Worm (Caenorhabditis elegans): ENCODE measurements around the gene cra-1.

cra-1 gene

ce11 chrIII:6887574-6887973, 18.3 kb upstream of the cra-1 start (continued):
- TF ChIP-seq let-526 (GFP tag; IDR thresholded peaks at IDR 0.05): peak; percentile 71; the same call in 1 of the 2 replicates
- TF ChIP-seq F39B2.1 (GFP tag; IDR thresholded peaks at IDR 0.05): no peak
- TF ChIP-seq madf-6 (GFP tag; IDR thresholded peaks at IDR 0.05): no peak
- peak; percentile 46 for TF ChIP-seq tlf-1 (GFP tag; optimal IDR thresholded peaks at IDR 0.05)
- no peak for TF ChIP-seq T07F8.4 (tag; optimal IDR thresholded peaks at IDR 0.05)
- peak; percentile 73 for TF ChIP-seq ztf-28 (GFP tag; IDR thresholded peaks at IDR 0.05)
- 0 out of 2 replicates have a peak, but pooled peaks have one; percentile 62 for TF ChIP-seq ceh-40 (GFP tag; IDR thresholded peaks at IDR 0.05)
- 0 out of 2 replicates have a peak, but pooled peaks have one; percentile 40 for TF ChIP-seq nhr-120 (GFP tag; IDR thresholded peaks at IDR 0.05)
- no peak for TF ChIP-seq egl-18 (GFP tag; IDR thresholded peaks at IDR 0.05)
- TF ChIP-seq sea-2 (GFP tag; IDR thresholded peaks at IDR 0.05): no peak
- no peak for TF ChIP-seq B0336.3 (GFP tag; IDR thresholded peaks at IDR 0.05)
- no peak; the same call in 1 of the 2 replicates for TF ChIP-seq dox-1 (GFP tag; IDR thresholded peaks at IDR 0.05)
- TF ChIP-seq madf-3 (GFP tag; IDR thresholded peaks at IDR 0.05): peak; percentile 77; the same call in 1 of the 2 replicates
- no peak for TF ChIP-seq dpff-1 (tag; optimal IDR thresholded peaks at IDR 0.05)
- TF ChIP-seq F10E7.11 (tag; optimal IDR thresholded peaks at IDR 0.05): no peak
- peak; percentile 57 for TF ChIP-seq madf-10 (tag; optimal IDR thresholded peaks at IDR 0.05)
- TF ChIP-seq K12H6.12 (tag; optimal IDR thresholded peaks at IDR 0.05): peak; percentile 53
- TF ChIP-seq ztf-3 (GFP tag; optimal IDR thresholded peaks at IDR 0.05): no peak
- TF ChIP-seq ztf-25 (GFP tag; IDR thresholded peaks at IDR 0.05): peak; percentile 93
- no peak for TF ChIP-seq cebp-2 (GFP tag; IDR thresholded peaks at IDR 0.05)
- no peak for TF ChIP-seq zfh-2 (GFP tag; conservative IDR thresholded peaks at IDR 0.05)
- TF ChIP-seq egrh-3 (GFP tag; IDR thresholded peaks at IDR 0.05): peak; percentile 32; the same call in 1 of the 2 replicates
- 0 out of 2 replicates have a peak, but pooled peaks have one; percentile 38 for TF ChIP-seq Y67H2A.10 (GFP tag; conservative IDR thresholded peaks at IDR 0.05)
- TF ChIP-seq snpc-4 (GFP tag; optimal IDR thresholded peaks at IDR 0.05): peak; percentile 61
- peak in 1 of 4 experiments; percentile 54 for TF ChIP-seq snpc-4 (tag; optimal IDR thresholded peaks at IDR 0.05)
- TF ChIP-seq mxl-1 (tag; optimal IDR thresholded peaks at IDR 0.05): peak; percentile 77
- TF ChIP-seq ztf-6 (GFP tag; IDR thresholded peaks at IDR 0.05): no peak
- peak; percentile 36 to 83 for TF ChIP-seq rec-8 (tag; optimal IDR thresholded peaks at IDR 0.05)
- no peak for TF ChIP-seq bed-1 (GFP tag; IDR thresholded peaks at IDR 0.05)
- peak; percentile 8 for TF ChIP-seq nhr-80 (tag; optimal IDR thresholded peaks at IDR 0.05)
- peak; percentile 38; the same call in 1 of the 2 replicates for TF ChIP-seq lir-1 (GFP tag; conservative IDR thresholded peaks at IDR 0.05)
- peak; percentile 6 for TF ChIP-seq akir-1 (GFP tag; optimal IDR thresholded peaks at IDR 0.05)
- no peak for TF ChIP-seq gei-17 (GFP tag; optimal IDR thresholded peaks at IDR 0.05)
- peak; percentile 54 for TF ChIP-seq snpc-1.3 (tag; optimal IDR thresholded peaks at IDR 0.05; ENCODE audit: insufficient read depth)
- TF ChIP-seq cebp-1 (GFP tag; IDR thresholded peaks at IDR 0.05): no peak
- TF ChIP-seq cebp-1 (tag; optimal IDR thresholded peaks at IDR 0.05): no peak
- no peak for TF ChIP-seq F22D6.2 (tag; optimal IDR thresholded peaks at IDR 0.05)
- peak; percentile 99 for TF ChIP-seq tbp1 (GFP tag; optimal IDR thresholded peaks at IDR 0.05)
- TF ChIP-seq ceh-91 (GFP tag; IDR thresholded peaks at IDR 0.05): no peak
- peak; percentile 86 for TF ChIP-seq nhr-90 (tag; optimal IDR thresholded peaks at IDR 0.05)
- TF ChIP-seq lin-54 (GFP tag; optimal IDR thresholded peaks at IDR 0.05): no peak
- no peak for TF ChIP-seq pha-4 (tag; optimal IDR thresholded peaks at IDR 0.05)
- TF ChIP-seq B0261.1 (tag; optimal IDR thresholded peaks at IDR 0.05): peak; percentile 95
- TF ChIP-seq ceh-27 (GFP tag; optimal IDR thresholded peaks at IDR 0.05): no peak
- peak; percentile 75 for TF ChIP-seq ZK185.1 (tag; optimal IDR thresholded peaks at IDR 0.05; ENCODE audit: poor library complexity, severe bottlenecking)
- TF ChIP-seq ekl-4 (GFP tag; IDR thresholded peaks at IDR 0.05): peak; percentile 64
- peak; percentile 62 for TF ChIP-seq C06A6.2 (GFP tag; conservative IDR thresholded peaks at IDR 0.05)
- TF ChIP-seq F37B4.10 (GFP tag; IDR thresholded peaks at IDR 0.05): 0 out of 2 replicates have a peak, but pooled peaks have one; percentile 62
- no peak for TF ChIP-seq ets-4 (GFP tag; optimal IDR thresholded peaks at IDR 0.05)
